In the genomic region with DNA sequence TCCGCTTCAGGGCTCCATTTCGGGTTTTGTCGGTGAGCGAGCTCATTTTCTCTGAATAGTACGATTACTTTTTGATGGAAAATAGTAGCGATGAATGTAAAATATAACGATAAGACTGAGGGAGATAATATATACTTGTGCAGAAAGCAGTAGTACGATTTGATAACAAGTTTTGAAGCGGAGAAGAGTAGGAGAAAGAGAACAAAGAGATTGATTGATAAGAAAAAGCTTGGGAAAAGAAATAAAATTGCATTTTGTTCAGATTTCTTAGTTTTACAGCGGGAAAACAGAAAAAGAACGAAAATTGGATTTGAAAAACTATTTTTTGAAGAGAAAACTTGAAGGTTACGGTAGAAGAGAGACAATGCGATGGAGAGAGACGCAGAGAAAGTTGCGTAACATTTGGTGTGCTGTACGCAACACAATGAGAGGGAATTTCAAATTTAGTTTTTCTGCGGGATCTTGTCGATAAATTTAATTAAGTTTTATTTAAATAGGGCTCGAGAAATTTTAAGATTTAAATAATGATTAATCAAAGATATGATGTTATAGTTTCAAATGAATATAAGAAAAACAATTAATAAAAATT, we compare ENCODE assay signal across 5 worm cellular contexts.
TF ChIP-seq lines count a peak whose summit lies in the region.

umps-1 (minus strand) TSS at position 51 of the 589 bp plus-strand sequence.

TF ChIP-seq in whole organism, L1 larva, 84 proteins besides CTCF, POLR2A, EP300 and RAD21 (continued from another document and continues in another):
- TF ChIP-seq fkh-10 (GFP tag; optimal IDR thresholded peaks at IDR 0.05; lab: Kevin White, UChicago) (no peak), ceh-63 (GFP tag; optimal IDR thresholded peaks at IDR 0.05; lab: Kevin White, UChicago) (no peak), mef-2 (tag; optimal IDR thresholded peaks at IDR 0.05; lab: Kevin White, UChicago) (no peak), C16A3.4 (tag; optimal IDR thresholded peaks at IDR 0.05; lab: Kevin White, UChicago) (peak; percentile 82), aha-1 (tag; optimal IDR thresholded peaks at IDR 0.05; lab: Kevin White, UChicago) (no peak), ceh-82 (tag; optimal IDR thresholded peaks at IDR 0.05; lab: Kevin White, UChicago) (peak; percentile 31 to 62 (median 48)), lin-13 (GFP tag; optimal IDR thresholded peaks at IDR 0.05; lab: Kevin White, UChicago) (peak; percentile 62), aly-2 (tag; optimal IDR thresholded peaks at IDR 0.05; lab: Kevin White, UChicago) (peak; percentile 72), ceh-8 (GFP tag; optimal IDR thresholded peaks at IDR 0.05; lab: Kevin White, UChicago) (no peak), unc-98 (GFP tag; IDR thresholded peaks at IDR 0.05; lab: Robert Waterston, UW) (no peak), mab-9 (GFP tag; IDR thresholded peaks at IDR 0.05; lab: Robert Waterston, UW) (no peak), sptf-1 (tag; optimal IDR thresholded peaks at IDR 0.05; lab: Kevin White, UChicago) (no peak), nhr-47 (tag; optimal IDR thresholded peaks at IDR 0.05; lab: Kevin White, UChicago) (peak; percentile 84), swsn-7 (tag; optimal IDR thresholded peaks at IDR 0.05; lab: Kevin White, UChicago) (peak; percentile 77), mep-1 (tag; optimal IDR thresholded peaks at IDR 0.05; lab: Kevin White, UChicago) (peak; percentile 84), mdl-1 (tag; optimal IDR thresholded peaks at IDR 0.05; lab: Kevin White, UChicago) (peak in 1 of 2 experiments; percentile 63), lin-15B (tag; optimal IDR thresholded peaks at IDR 0.05; lab: Kevin White, UChicago) (peak; percentile 39), nhr-237 (tag; optimal IDR thresholded peaks at IDR 0.05; lab: Kevin White, UChicago) (peak; percentile 58), alr-1 (tag; optimal IDR thresholded peaks at IDR 0.05; lab: Kevin White, UChicago; ENCODE audit: borderline replicate concordance) (no peak), ceh-88 (GFP tag; IDR thresholded peaks at IDR 0.05; lab: Robert Waterston, UW) (no peak), hpl-2 (GFP tag; optimal IDR thresholded peaks at IDR 0.05; lab: Kevin White, UChicago) (no peak), pqm-1 (tag; optimal IDR thresholded peaks at IDR 0.05; lab: Kevin White, UChicago) (no peak), unc-30 (tag; optimal IDR thresholded peaks at IDR 0.05; lab: Kevin White, UChicago) (no peak), snu-23 (GFP tag; optimal IDR thresholded peaks at IDR 0.05; lab: Kevin White, UChicago) (peak; percentile 91), grh-1 (GFP tag; IDR thresholded peaks at IDR 0.05; lab: Robert Waterston, UW) (peak; percentile 68)

TF ChIP-seq in whole organism, L2 larva, 48 proteins besides CTCF, POLR2A, EP300 and RAD21 (continued from another document and continues in another):
- TF ChIP-seq nhr-12 (tag; optimal IDR thresholded peaks at IDR 0.05; lab: Kevin White, UChicago) (no peak), ztf-4 (tag; optimal IDR thresholded peaks at IDR 0.05; lab: Kevin White, UChicago) (no peak), ceh-82 (tag; optimal IDR thresholded peaks at IDR 0.05; lab: Kevin White, UChicago) (no peak), nhr-77 (tag; optimal IDR thresholded peaks at IDR 0.05; lab: Kevin White, UChicago) (no peak), F13H6.1 (tag; optimal IDR thresholded peaks at IDR 0.05; lab: Kevin White, UChicago) (peak; percentile 37), snpc-4 (tag; optimal IDR thresholded peaks at IDR 0.05; lab: Kevin White, UChicago) (peak; percentile 74), mab-5 (tag; optimal IDR thresholded peaks at IDR 0.05; lab: Kevin White, UChicago) (peak; percentile 34), nhr-10 (tag; optimal IDR thresholded peaks at IDR 0.05; lab: Kevin White, UChicago) (no peak), nhr-21 (tag; optimal IDR thresholded peaks at IDR 0.05; lab: Kevin White, UChicago) (peak; percentile 71), lin-39 (tag; optimal IDR thresholded peaks at IDR 0.05; lab: Kevin White, UChicago) (no peak), egl-27 (tag; optimal IDR thresholded peaks at IDR 0.05; lab: Kevin White, UChicago) (no peak), ZK546.5 (tag; optimal IDR thresholded peaks at IDR 0.05; lab: Kevin White, UChicago) (no peak), unc-39 (tag; optimal IDR thresholded peaks at IDR 0.05; lab: Kevin White, UChicago) (no peak), nhr-23 (tag; optimal IDR thresholded peaks at IDR 0.05; lab: Kevin White, UChicago) (no peak), mbf-1 (tag; optimal IDR thresholded peaks at IDR 0.05; lab: Kevin White, UChicago) (no peak), blmp-1 (tag; optimal IDR thresholded peaks at IDR 0.05; lab: Kevin White, UChicago; ENCODE audit: insufficient read depth) (no peak), zag-1 (tag; optimal IDR thresholded peaks at IDR 0.05; lab: Kevin White, UChicago) (no peak), elt-1 (tag; optimal IDR thresholded peaks at IDR 0.05; lab: Kevin White, UChicago) (no peak), Y55F3AM.14 (GFP tag; optimal IDR thresholded peaks at IDR 0.05; lab: Kevin White, UChicago) (no peak), alr-1 (tag; optimal IDR thresholded peaks at IDR 0.05; lab: Kevin White, UChicago) (no peak), ceh-16 (tag; optimal IDR thresholded peaks at IDR 0.05; lab: Kevin White, UChicago) (no peak), nhr-25 (tag; optimal IDR thresholded peaks at IDR 0.05; lab: Kevin White, UChicago) (no peak), crh-2 (tag; optimal IDR thresholded peaks at IDR 0.05; lab: Kevin White, UChicago) (peak; percentile 85), dmd-4 (tag; optimal IDR thresholded peaks at IDR 0.05; lab: Kevin White, UChicago) (no peak), gmeb-1 (tag; optimal IDR thresholded peaks at IDR 0.05; lab: Kevin White, UChicago) (peak; percentile 98), elt-3 (tag; optimal IDR thresholded peaks at IDR 0.05; lab: Kevin White, UChicago) (no peak), lin-11 (tag; optimal IDR thresholded peaks at IDR 0.05; lab: Kevin White, UChicago) (no peak)

TF ChIP-seq in whole organism, L3 larva, 47 proteins besides CTCF, POLR2A, EP300 and RAD21 (continued from another document):
- TF ChIP-seq fkh-2 (tag; optimal IDR thresholded peaks at IDR 0.05; lab: Kevin White, UChicago) (no peak), fkh-10 (GFP tag; optimal IDR thresholded peaks at IDR 0.05; lab: Kevin White, UChicago) (no peak), zag-1 (tag; optimal IDR thresholded peaks at IDR 0.05; lab: Kevin White, UChicago) (no peak), nhr-77 (tag; optimal IDR thresholded peaks at IDR 0.05; lab: Kevin White, UChicago) (no peak), nhr-12 (tag; optimal IDR thresholded peaks at IDR 0.05; lab: Kevin White, UChicago) (no peak), nhr-43 (tag; optimal IDR thresholded peaks at IDR 0.05; lab: Kevin White, UChicago; ENCODE audit: poor library complexity, severe bottlenecking) (peak; percentile 45), pha-4 (tag; optimal IDR thresholded peaks at IDR 0.05; lab: Kevin White, UChicago) (peak; percentile 92), tbx-2 (tag; optimal IDR thresholded peaks at IDR 0.05; lab: Kevin White, UChicago) (no peak), mml-1 (tag; optimal IDR thresholded peaks at IDR 0.05; lab: Kevin White, UChicago) (no peak), ceh-28 (tag; optimal IDR thresholded peaks at IDR 0.05; lab: Kevin White, UChicago) (no peak), ceh-9 (tag; optimal IDR thresholded peaks at IDR 0.05; lab: Kevin White, UChicago) (no peak), nhr-23 (tag; optimal IDR thresholded peaks at IDR 0.05; lab: Kevin White, UChicago) (peak; percentile 90), elt-2 (tag; optimal IDR thresholded peaks at IDR 0.05; lab: Kevin White, UChicago) (peak; percentile 41), egl-27 (tag; optimal IDR thresholded peaks at IDR 0.05; lab: Kevin White, UChicago) (no peak)

TF ChIP-seq in whole organism, L4 larva, 104 proteins besides CTCF, POLR2A, EP300 and RAD21 (continued from another document):
- TF ChIP-seq hlh-11 (tag; optimal IDR thresholded peaks at IDR 0.05; lab: Kevin White, UChicago), result peak; percentile 50
- TF ChIP-seq lin-38 (GFP tag; IDR thresholded peaks at IDR 0.05; lab: Robert Waterston, UW), result peak; percentile 67
- TF ChIP-seq zfp-3 (GFP tag; conservative IDR thresholded peaks at IDR 0.05; lab: Robert Waterston, UW), result no peak
- peak; percentile 59 for TF ChIP-seq nhr-6 (tag; optimal IDR thresholded peaks at IDR 0.05; lab: Kevin White, UChicago)
- TF ChIP-seq aly-2 (tag; optimal IDR thresholded peaks at IDR 0.05; lab: Kevin White, UChicago), result no peak
- no peak for TF ChIP-seq skn-1 (tag; optimal IDR thresholded peaks at IDR 0.05; lab: Kevin White, UChicago)
- peak; percentile 60 for TF ChIP-seq dve-1 (tag; optimal IDR thresholded peaks at IDR 0.05; lab: Kevin White, UChicago; ENCODE audit: insufficient read depth)
- TF ChIP-seq daf-16 (GFP tag; optimal IDR thresholded peaks at IDR 0.05; lab: Kevin White, UChicago), result no peak
- peak; percentile 47 for TF ChIP-seq daf-16 (tag; optimal IDR thresholded peaks at IDR 0.05; lab: Kevin White, UChicago)
- no peak for TF ChIP-seq zip-2 (tag; optimal IDR thresholded peaks at IDR 0.05; lab: Kevin White, UChicago)
- TF ChIP-seq D1046.2 (GFP tag; IDR thresholded peaks at IDR 0.05; lab: Robert Waterston, UW), result no peak
- TF ChIP-seq nhr-25 (tag; optimal IDR thresholded peaks at IDR 0.05; lab: Kevin White, UChicago; ENCODE audit: borderline replicate concordance, insufficient read depth), result peak; percentile 51
- TF ChIP-seq hmg-1.1 (GFP tag; IDR thresholded peaks at IDR 0.05; lab: Robert Waterston, UW), result peak; percentile 35; the same call in 1 of the 2 replicates
- TF ChIP-seq jun-1 (tag; optimal IDR thresholded peaks at IDR 0.05; lab: Kevin White, UChicago), result no peak
- TF ChIP-seq hif-1 (tag; optimal IDR thresholded peaks at IDR 0.05; lab: Kevin White, UChicago), result peak in 1 of 2 experiments; percentile 34
- no peak for TF ChIP-seq ztf-11 (tag; optimal IDR thresholded peaks at IDR 0.05; lab: Kevin White, UChicago)
- TF ChIP-seq tag-97 (GFP tag; IDR thresholded peaks at IDR 0.05; lab: Robert Waterston, UW), result no peak
- TF ChIP-seq nhr-111 (GFP tag; optimal IDR thresholded peaks at IDR 0.05; lab: Kevin White, UChicago), result no peak
- TF ChIP-seq hlh-30 (tag; optimal IDR thresholded peaks at IDR 0.05; lab: Kevin White, UChicago; ENCODE audit: insufficient read depth), result peak; percentile 64
- TF ChIP-seq dmd-6 (GFP tag; IDR thresholded peaks at IDR 0.05; lab: Robert Waterston, UW), result peak; percentile 49
- no peak for TF ChIP-seq lir-3 (tag; optimal IDR thresholded peaks at IDR 0.05; lab: Kevin White, UChicago)
TF ChIP-seq in whole organism, L4 larva: peak in this region for 18.

TF ChIP-seq in whole organism, young adult, 124 proteins besides CTCF, POLR2A, EP300 and RAD21 (continued from another document):
- TF ChIP-seq let-607 (tag; optimal IDR thresholded peaks at IDR 0.05; lab: Kevin White, UChicago) (peak in 1 of 2 experiments; percentile 18), hmg-1.2 (GFP tag; IDR thresholded peaks at IDR 0.05; lab: Robert Waterston, UW) (peak; percentile 99), D2030.7 (GFP tag; IDR thresholded peaks at IDR 0.05; lab: Robert Waterston, UW) (0 out of 2 replicates have a peak, but pooled peaks have one; percentile 28)
TF ChIP-seq in whole organism, young adult: peak in this region for 20.
